Fruit fly (Drosophila melanogaster) whole organism, embryonic: ENCODE measurements around the gene Rhp.

Source experiments
- Asciz ChIP-seq: fragments of 200-800 bp; sonication (Bioruptor generic); optimal IDR thresholded peaks from 2 replicates; lab custom pipeline; 2017; ENCODE audit warnings: missing biosample characterization, mild to moderate bottlenecking, missing genetic modification characterization, missing genetic modification reagents
- Bdp1 ChIP-seq: fragments of 200-800 bp; sonication (Bioruptor generic); optimal IDR thresholded peaks from 3 replicates; lab custom pipeline; 2016; ENCODE audit warnings: missing biosample characterization, missing genetic modification characterization
- BtbVII ChIP-seq: fragments of 200-800 bp; sonication (Bioruptor generic); optimal IDR thresholded peaks from 3 replicates; lab custom pipeline; 2017; ENCODE audit warnings: missing biosample characterization, mild to moderate bottlenecking, missing genetic modification characterization
- CG10274 ChIP-seq: fragments of 200-800 bp; sonication (Bioruptor generic); optimal IDR thresholded peaks from 3 replicates; lab custom pipeline; 2017; ENCODE audit warnings: missing biosample characterization, mild to moderate bottlenecking, missing genetic modification characterization
- CG12942 ChIP-seq: fragments of 200-800 bp; sonication (Bioruptor generic); optimal IDR thresholded peaks from 3 replicates; lab custom pipeline; 2016; ENCODE audit warnings: missing biosample characterization, missing genetic modification characterization
- CG13287 ChIP-seq: fragments of 200-800 bp; sonication (Bioruptor generic); IDR thresholded peaks from 2 replicates; pipeline ENCODE4 v1.3.6; 2022; ENCODE audit warnings: missing biosample characterization, missing genetic modification characterization; ENCODE audit not compliant: partially characterized antibody
- CG13624 ChIP-seq: fragments of 200-800 bp; sonication (Bioruptor generic); optimal IDR thresholded peaks from 2 replicates; lab custom pipeline; 2016; ENCODE audit warnings: missing biosample characterization, missing genetic modification characterization
- CG14441 ChIP-seq: fragments of 200-800 bp; sonication (Bioruptor generic); IDR thresholded peaks from 2 replicates; pipeline ENCODE4 v1.3.6; 2022; ENCODE audit warnings: missing biosample characterization, missing genetic modification characterization
- CG14710 ChIP-seq: fragments of 200-800 bp; sonication (Bioruptor generic); optimal IDR thresholded peaks from 3 replicates; lab custom pipeline; 2019; ENCODE audit warnings: missing biosample characterization, mild to moderate bottlenecking, missing genetic modification characterization, moderate library complexity
- CG15514 ChIP-seq: fragments of 200-800 bp; sonication (Bioruptor generic); optimal IDR thresholded peaks from 3 replicates; lab custom pipeline; 2017; ENCODE audit warnings: missing biosample characterization, missing genetic modification characterization, mild to moderate bottlenecking, moderate library complexity, missing genetic modification reagents
- CG16813 ChIP-seq: fragments of 200-800 bp; sonication (Bioruptor generic); IDR thresholded peaks from 3 replicates; pipeline ENCODE4 v1.3.6; 2022; ENCODE audit warnings: missing biosample characterization, missing genetic modification characterization; ENCODE audit not compliant: partially characterized antibody
- CG16863 ChIP-seq: fragments of 200-800 bp; sonication (Bioruptor generic); optimal IDR thresholded peaks from 3 replicates; lab custom pipeline; 2016; ENCODE audit warnings: missing biosample characterization, missing genetic modification characterization
- CG18599 ChIP-seq: fragments of 200-800 bp; sonication (Bioruptor generic); optimal IDR thresholded peaks from 3 replicates; lab custom pipeline; 2017; ENCODE audit warnings: missing biosample characterization, missing genetic modification characterization, mild to moderate bottlenecking, moderate library complexity, missing genetic modification reagents
- CG30431 ChIP-seq: fragments of 200-800 bp; sonication (Bioruptor generic); optimal IDR thresholded peaks from 2 replicates; lab custom pipeline; 2017; ENCODE audit warnings: missing biosample characterization, missing genetic modification characterization
- CG32532 ChIP-seq: fragments of 200-800 bp; sonication (Bioruptor generic); IDR thresholded peaks from 2 replicates; pipeline ENCODE4 v1.3.6; 2022; ENCODE audit warnings: missing biosample characterization, missing genetic modification characterization
- CG33213 ChIP-seq: fragments of 200-800 bp; sonication (Bioruptor generic); optimal IDR thresholded peaks from 3 replicates; lab custom pipeline; 2016; ENCODE audit warnings: missing biosample characterization, missing genetic modification characterization
- CG3407 ChIP-seq: fragments of 200-800 bp; sonication (Bioruptor generic); optimal IDR thresholded peaks from 2 replicates; lab custom pipeline; 2018; ENCODE audit warnings: missing biosample characterization, mild to moderate bottlenecking, missing genetic modification characterization
- CG3726 ChIP-seq: fragments of 200-800 bp; sonication (Bioruptor generic); IDR thresholded peaks from 3 replicates; pipeline ENCODE4, ENCODE4 v1.3.6; 2022; ENCODE audit warnings: missing biosample characterization, missing genetic modification characterization
- CG4328 ChIP-seq: fragments of 200-800 bp; sonication (Bioruptor generic); optimal IDR thresholded peaks from 3 replicates; lab custom pipeline; 2017; ENCODE audit warnings: missing biosample characterization, missing genetic modification reagents, missing genetic modification characterization
- CG6791 ChIP-seq: fragments of 200-800 bp; sonication (Bioruptor generic); IDR thresholded peaks from 3 replicates; pipeline ENCODE4 v1.3.6; 2022; ENCODE audit warnings: missing biosample characterization, missing genetic modification characterization; ENCODE audit not compliant: partially characterized antibody
- CrebB ChIP-seq: fragments of 200-800 bp; sonication (Bioruptor generic); optimal IDR thresholded peaks from 3 replicates; lab custom pipeline; 2018; ENCODE audit warnings: missing biosample characterization, mild to moderate bottlenecking, missing genetic modification characterization
- Dll ChIP-seq: fragments of 200-800 bp; sonication (Bioruptor generic); IDR thresholded peaks from 4 replicates; pipeline ENCODE4 v1.3.6; 2022; ENCODE audit warnings: missing biosample characterization, missing genetic modification characterization; ENCODE audit not compliant: partially characterized antibody
- Doc3 ChIP-seq: fragments of 200-800 bp; sonication (Bioruptor generic); IDR thresholded peaks from 3 replicates; pipeline ENCODE4 v1.3.6; 2022; ENCODE audit warnings: missing biosample characterization, missing genetic modification characterization; ENCODE audit not compliant: partially characterized antibody
- Dp ChIP-seq: fragments of 200-800 bp; sonication (Bioruptor generic); optimal IDR thresholded peaks from 2 replicates; lab custom pipeline; 2018; ENCODE audit warnings: missing biosample characterization, mild to moderate bottlenecking, missing genetic modification characterization, moderate library complexity
- Ets65A ChIP-seq: fragments of 200-800 bp; sonication (Bioruptor generic); peaks from one replicate; lab custom pipeline; 2016; ENCODE audit warnings: missing biosample characterization, missing genetic modification characterization
- HLH4C ChIP-seq: fragments of 200-800 bp; sonication (Bioruptor generic); IDR thresholded peaks from 3 replicates; pipeline ENCODE4 v1.3.6; 2022; ENCODE audit warnings: missing biosample characterization, missing genetic modification characterization; ENCODE audit not compliant: partially characterized antibody
- MESR4 ChIP-seq: fragments of 200-800 bp; sonication (Bioruptor generic); optimal IDR thresholded peaks from 2 replicates; lab custom pipeline; 2018; ENCODE audit warnings: missing biosample characterization, mild to moderate bottlenecking, missing genetic modification characterization, moderate library complexity
- MTF-1 ChIP-seq: fragments of 200-800 bp; sonication (Bioruptor generic); optimal IDR thresholded peaks from 2 replicates; lab custom pipeline; 2018; ENCODE audit warnings: missing biosample characterization, mild to moderate bottlenecking, missing genetic modification characterization, borderline replicate concordance
- Mes4 ChIP-seq: fragments of 200-800 bp; sonication (Bioruptor generic); optimal IDR thresholded peaks from 2 replicates; lab custom pipeline; 2016; ENCODE audit warnings: missing biosample characterization, missing genetic modification characterization
- Oli ChIP-seq: fragments of 200-800 bp; sonication (Bioruptor generic); optimal IDR thresholded peaks from 2 replicates; lab custom pipeline; 2018; ENCODE audit warnings: missing biosample characterization, mild to moderate bottlenecking, missing genetic modification characterization, moderate library complexity
- Rx ChIP-seq: fragments of 200-800 bp; sonication (Bioruptor generic); IDR thresholded peaks from 2 replicates; pipeline ENCODE4 v1.3.6; 2022; ENCODE audit warnings: missing biosample characterization, missing genetic modification characterization
- Scr ChIP-seq: fragments of 200-800 bp; sonication (Bioruptor generic); IDR thresholded peaks from 2 replicates; pipeline ENCODE4 v1.3.6; 2022; ENCODE audit warnings: missing biosample characterization, missing genetic modification characterization; ENCODE audit not compliant: partially characterized antibody
- abd-A ChIP-seq: fragments of 200-800 bp; sonication (Bioruptor generic); optimal IDR thresholded peaks from 3 replicates; lab custom pipeline; 2019; ENCODE audit warnings: missing biosample characterization, mild to moderate bottlenecking, missing genetic modification characterization, moderate library complexity
- bcd ChIP-seq: fragments of 200-800 bp; sonication (Bioruptor generic); optimal IDR thresholded peaks from 2 replicates; lab custom pipeline; 2017; ENCODE audit warnings: missing biosample characterization, mild to moderate bottlenecking, missing genetic modification characterization
- chm ChIP-seq: fragments of 200-800 bp; sonication (Bioruptor generic); IDR thresholded peaks from 2 replicates; pipeline ENCODE4 v1.3.6; 2022; ENCODE audit warnings: missing biosample characterization, missing genetic modification characterization
- crp ChIP-seq, 2 experiments: fragments of 200-800 bp; sonication (Bioruptor generic); optimal IDR thresholded peaks; 2 replicates in 1 of 2; 3 replicates in 1 of 2; lab custom pipeline; 2017; ENCODE audit warnings: missing biosample characterization in 2 of 2, missing genetic modification characterization in 2 of 2, mild to moderate bottlenecking in 1 of 2, moderate library complexity in 1 of 2
- da ChIP-seq: fragments of 200-800 bp; sonication (Bioruptor generic); optimal IDR thresholded peaks from 2 replicates; lab custom pipeline; 2016; ENCODE audit warnings: missing biosample characterization, missing genetic modification characterization
- grn ChIP-seq: fragments of 200-800 bp; sonication (Bioruptor generic); optimal IDR thresholded peaks from 3 replicates; lab custom pipeline; 2017; ENCODE audit warnings: missing biosample characterization, missing genetic modification characterization
- insv ChIP-seq, 2 experiments: fragments of 200-800 bp; sonication (Bioruptor generic); optimal IDR thresholded peaks; 3 replicates each; lab custom pipeline; 2016 to 2018; ENCODE audit warnings: missing biosample characterization in 2 of 2, missing genetic modification characterization in 2 of 2
- inv ChIP-seq: fragments of 200-800 bp; sonication (Bioruptor generic); IDR thresholded peaks from 2 replicates; pipeline ENCODE4 v1.3.6; 2022; ENCODE audit warnings: missing biosample characterization, missing genetic modification characterization; ENCODE audit not compliant: partially characterized antibody
- onecut ChIP-seq: fragments of 200-800 bp; sonication (Bioruptor generic); IDR thresholded peaks from 2 replicates; pipeline ENCODE4 v1.3.6; 2022; ENCODE audit warnings: missing biosample characterization, missing genetic modification characterization
- p53 ChIP-seq: fragments of 200-800 bp; sonication (Bioruptor generic); optimal IDR thresholded peaks from 2 replicates; lab custom pipeline; 2016; ENCODE audit warnings: missing biosample characterization, missing genetic modification characterization
- pzg ChIP-seq: fragments of 200-800 bp; sonication (Bioruptor generic); optimal IDR thresholded peaks from 3 replicates; lab custom pipeline; 2018; ENCODE audit warnings: missing biosample characterization, mild to moderate bottlenecking, missing genetic modification characterization, moderate library complexity
- schlank ChIP-seq: fragments of 200-800 bp; sonication (Bioruptor generic); optimal IDR thresholded peaks from 2 replicates; lab custom pipeline; 2018; ENCODE audit warnings: missing biosample characterization, mild to moderate bottlenecking, missing genetic modification characterization
- slou ChIP-seq: fragments of 200-800 bp; sonication (Bioruptor generic); optimal IDR thresholded peaks from 3 replicates; lab custom pipeline; 2016; ENCODE audit warnings: missing biosample characterization, missing genetic modification characterization
- sob ChIP-seq: fragments of 200-800 bp; sonication (Bioruptor generic); IDR thresholded peaks from 2 replicates; pipeline ENCODE4 v1.3.6; 2022; ENCODE audit warnings: missing biosample characterization, missing genetic modification characterization
- ssp ChIP-seq: fragments of 200-800 bp; sonication (Bioruptor generic); IDR thresholded peaks from 2 replicates; pipeline ENCODE4 v1.3.6; 2022; ENCODE audit warnings: missing biosample characterization, missing genetic modification characterization
- tio ChIP-seq: fragments of 200-800 bp; sonication (Bioruptor generic); optimal IDR thresholded peaks from 2 replicates; lab custom pipeline; 2017; ENCODE audit warnings: missing biosample characterization, missing genetic modification characterization, inconsistent platforms

Gene Rhp

dm6 chrX:15760447-15761297, 28.0 kb upstream of the Rhp start, which contains the start of the genes Graf and mRpL3 (continued):
- TF ChIP-seq Scr (GFP tag; lab: Robert Waterston, UW), result peak; percentile 86
- no peak for TF ChIP-seq abd-A (tag; lab: Kevin White, UChicago)
- TF ChIP-seq Bdp1, result no peak
- no peak for TF ChIP-seq chm (GFP tag; lab: Robert Waterston, UW)
- no peak for TF ChIP-seq CG30431
- peak; percentile 86 for TF ChIP-seq CG13287
- no peak for TF ChIP-seq schlank
- no peak for TF ChIP-seq Mes4 (GFP tag; lab: Kevin White, UChicago)
- no peak for TF ChIP-seq Dp (GFP tag; lab: Kevin White, UChicago)
- TF ChIP-seq Asciz (GFP tag; lab: Kevin White, UChicago), result no peak
- no peak for TF ChIP-seq CG12942
- TF ChIP-seq Doc3 (GFP tag; lab: Robert Waterston, UW), result peak; percentile 80
- no peak for TF ChIP-seq MTF-1 (GFP tag; lab: Kevin White, UChicago)
- TF ChIP-seq CG3726 (GFP tag; lab: Robert Waterston, UW), result no peak
- TF ChIP-seq onecut (GFP tag; lab: Robert Waterston, UW), result no peak
- no peak for TF ChIP-seq Ets65A (GFP tag; lab: Kevin White, UChicago)
- no peak for TF ChIP-seq p53 (GFP tag; lab: Kevin White, UChicago)
- no peak for TF ChIP-seq CG16863 (GFP tag; lab: Kevin White, UChicago)
- peak; percentile 88 for TF ChIP-seq inv (GFP tag; lab: Robert Waterston, UW)
- TF ChIP-seq MESR4, result peak; percentile 45
- no peak for TF ChIP-seq CG4328 (GFP tag; lab: Kevin White, UChicago)
- no peak for TF ChIP-seq tio (GFP tag; lab: Kevin White, UChicago)
- TF ChIP-seq CG16813, result peak; percentile 92
- TF ChIP-seq bcd (GFP tag; lab: Kevin White, UChicago), result no peak
- no peak for TF ChIP-seq CG32532 (GFP tag; lab: Robert Waterston, UW)
- no peak for TF ChIP-seq crp (GFP tag; optimal IDR thresholded peaks at IDR 0.05; lab: Kevin White, UChicago)
- TF ChIP-seq Dll (GFP tag; lab: Robert Waterston, UW), result peak; percentile 85; the same call in 3 of the 4 replicates
- TF ChIP-seq CG13624 (GFP tag; lab: Kevin White, UChicago), result no peak
- no peak for TF ChIP-seq sob (GFP tag; lab: Robert Waterston, UW)
- TF ChIP-seq CG15514 (GFP tag; lab: Kevin White, UChicago), result peak; percentile 19
- 0 out of 2 replicates have a peak, but pooled peaks have one; percentile 14 for TF ChIP-seq CG14441 (GFP tag; lab: Robert Waterston, UW)
- no peak for TF ChIP-seq CG18599 (GFP tag; lab: Kevin White, UChicago)
- TF ChIP-seq pzg (GFP tag; lab: Kevin White, UChicago), result peak; percentile 34
- TF ChIP-seq slou (GFP tag; lab: Kevin White, UChicago), result no peak
- no peak for TF ChIP-seq CG33213 (GFP tag; lab: Kevin White, UChicago)
- TF ChIP-seq HLH4C, result peak; percentile 91
- no peak for TF ChIP-seq da (GFP tag; lab: Kevin White, UChicago)
- no peak for TF ChIP-seq Rx
- TF ChIP-seq BtbVII (GFP tag; lab: Kevin White, UChicago), result no peak
- TF ChIP-seq CG10274, result no peak
- TF ChIP-seq Oli, result no peak
- peak; percentile 94 for TF ChIP-seq CG6791
- peak in 1 of 2 experiments; percentile 21 for TF ChIP-seq insv (GFP tag; optimal IDR thresholded peaks at IDR 0.05; lab: Kevin White, UChicago)
- peak; percentile 14 for TF ChIP-seq grn (GFP tag; lab: Kevin White, UChicago)
- peak; percentile 41 for TF ChIP-seq CG14710 (tag; lab: Kevin White, UChicago)
- peak; percentile 84 for TF ChIP-seq ssp
- no peak for TF ChIP-seq CG3407 (GFP tag; lab: Kevin White, UChicago)
- no peak for TF ChIP-seq CrebB (tag; lab: Kevin White, UChicago)
